Fruit fly (Drosophila melanogaster) whole organism, wandering third instar larva: Measurements from ENCODE around the gene sip3.

Experiments
- Abd-B ChIP-seq: fragments of >200 bp; optimal IDR thresholded peaks from 2 replicates; lab custom pipeline; 2017; ENCODE audit warnings: missing biosample characterization, missing genetic modification characterization
- CG32264 ChIP-seq: fragments of 200-800 bp; sonication (Bioruptor generic); optimal IDR thresholded peaks from 2 replicates; lab custom pipeline; 2016; ENCODE audit warnings: missing biosample characterization, missing genetic modification characterization
- CG9705 ChIP-seq: fragments of 200-800 bp; sonication (Bioruptor generic); optimal IDR thresholded peaks from 2 replicates; lab custom pipeline; 2018; ENCODE audit warnings: missing biosample characterization, mild to moderate bottlenecking, missing genetic modification characterization
- CrebA ChIP-seq: fragments of 200-800 bp; sonication (Bioruptor generic); optimal IDR thresholded peaks from 2 replicates; lab custom pipeline; 2016; ENCODE audit warnings: missing biosample characterization, mild to moderate bottlenecking, missing genetic modification characterization, borderline replicate concordance
- Dfd ChIP-seq: fragments of >200 bp; optimal IDR thresholded peaks from 2 replicates; lab custom pipeline; 2017; ENCODE audit warnings: missing biosample characterization, missing genetic modification characterization
- Dif ChIP-seq: fragments of 200-275, 200-300 bp; sonication (Bioruptor generic); optimal IDR thresholded peaks from 2 replicates; lab custom pipeline; 2018; ENCODE audit warnings: missing biosample characterization, missing genetic modification characterization; ENCODE audit not compliant: partially characterized antibody
- GATAd ChIP-seq: sonication (Bioruptor generic); optimal IDR thresholded peaks from 2 replicates; lab custom pipeline; 2016; ENCODE audit warnings: missing biosample characterization, missing genetic modification characterization
- HLH106 ChIP-seq: fragments of 200-800 bp; optimal IDR thresholded peaks from 3 replicates; lab custom pipeline; 2019; ENCODE audit warnings: missing biosample characterization, mild to moderate bottlenecking, missing genetic modification characterization, moderate library complexity
- Hnf4 ChIP-seq: fragments of 200-800 bp; sonication (Bioruptor generic); optimal IDR thresholded peaks from 2 replicates; lab custom pipeline; 2016; ENCODE audit warnings: missing biosample characterization, mild to moderate bottlenecking, missing genetic modification characterization
- Hr83 ChIP-seq: fragments of 200-300 bp; sonication (Bioruptor generic); optimal IDR thresholded peaks from 2 replicates; lab custom pipeline; 2016; ENCODE audit warnings: missing biosample characterization, mild to moderate bottlenecking, missing genetic modification characterization, moderate library complexity; ENCODE audit not compliant: poor library complexity, severe bottlenecking
- Jra ChIP-seq: sonication (Bioruptor generic); optimal IDR thresholded peaks from 2 replicates; lab custom pipeline; 2016; ENCODE audit warnings: missing biosample characterization, missing genetic modification characterization
- Mio ChIP-seq: sonication (Bioruptor generic); optimal IDR thresholded peaks from 2 replicates; lab custom pipeline; 2016; ENCODE audit warnings: missing biosample characterization, missing genetic modification characterization
- Myc ChIP-seq: fragments of >200 bp; optimal IDR thresholded peaks from 2 replicates; lab custom pipeline; 2017
- N ChIP-seq: fragments of >200 bp; optimal IDR thresholded peaks from 2 replicates; lab custom pipeline; 2018; ENCODE audit warnings: missing biosample characterization, missing external identifiers, missing genetic modification characterization
- OdsH ChIP-seq: fragments of 200-800 bp; sonication (Bioruptor generic); optimal IDR thresholded peaks from 2 replicates; lab custom pipeline; 2016; ENCODE audit warnings: missing biosample characterization, mild to moderate bottlenecking, missing genetic modification characterization
- Sp1 ChIP-seq: fragments of 200-800 bp; sonication (Bioruptor generic); optimal IDR thresholded peaks from 3 replicates; lab custom pipeline; 2019; ENCODE audit warnings: missing biosample characterization, mild to moderate bottlenecking, missing genetic modification characterization, moderate library complexity
- Vsx2 ChIP-seq: fragments of 200-300, 225-300 bp; sonication (Bioruptor generic); optimal IDR thresholded peaks from 2 replicates; lab custom pipeline; 2018; ENCODE audit warnings: missing biosample characterization, missing genetic modification characterization; ENCODE audit not compliant: partially characterized antibody
- br ChIP-seq: fragments of 200-800 bp; sonication (Bioruptor generic); optimal IDR thresholded peaks from 2 replicates; lab custom pipeline; 2016; ENCODE audit warnings: missing biosample characterization, missing genetic modification characterization
- brk ChIP-seq: fragments of 200-800 bp; sonication (Bioruptor generic); optimal IDR thresholded peaks from 2 replicates; lab custom pipeline; 2016; ENCODE audit warnings: missing biosample characterization, mild to moderate bottlenecking, missing genetic modification characterization
- dl ChIP-seq, 2 experiments: fragments of 175-275, 200-275 bp in 1 of 2; fragments of 200-275 bp in 1 of 2; sonication (Bioruptor generic); optimal IDR thresholded peaks; lab custom pipeline; 2018; ENCODE audit warnings: mild to moderate bottlenecking in 2 of 2, missing biosample characterization in 2 of 2, missing genetic modification characterization in 2 of 2, moderate library complexity in 2 of 2; ENCODE audit not compliant: partially characterized antibody in 2 of 2, insufficient read depth in 1 of 2
- dmrt93B ChIP-seq: fragments of 200-800 bp; sonication (Bioruptor generic); optimal IDR thresholded peaks from 2 replicates; lab custom pipeline; 2018; ENCODE audit warnings: missing biosample characterization, mild to moderate bottlenecking, missing genetic modification characterization
- ey ChIP-seq: fragments of 200-800 bp; sonication (Bioruptor generic); optimal IDR thresholded peaks from 2 replicates; lab custom pipeline; 2016; ENCODE audit warnings: missing biosample characterization, missing genetic modification characterization
- foxo ChIP-seq, 2 experiments: fragments of 200-800 bp; sonication (Bioruptor generic); optimal IDR thresholded peaks; 2 replicates in 1 of 2; 3 replicates in 1 of 2; lab custom pipeline; 2016 to 2017; ENCODE audit warnings: missing biosample characterization in 2 of 2, missing genetic modification characterization in 2 of 2
- fru ChIP-seq: fragments of 200-800 bp; sonication (Bioruptor generic); optimal IDR thresholded peaks from 3 replicates; lab custom pipeline; 2016; ENCODE audit warnings: missing biosample characterization, mild to moderate bottlenecking, missing genetic modification characterization
- jim ChIP-seq: fragments of 175-275, 200-325 bp; sonication (Bioruptor generic); optimal IDR thresholded peaks from 2 replicates; lab custom pipeline; 2016; ENCODE audit warnings: missing biosample characterization, mild to moderate bottlenecking, missing genetic modification characterization
- psq ChIP-seq: fragments of 200-800 bp; sonication (Bioruptor generic); optimal IDR thresholded peaks from 3 replicates; lab custom pipeline; 2017; ENCODE audit warnings: missing biosample characterization, mild to moderate bottlenecking, missing genetic modification characterization, moderate library complexity
- sage ChIP-seq: fragments of 200-800 bp; sonication (Bioruptor generic); optimal IDR thresholded peaks from 2 replicates; lab custom pipeline; 2016; ENCODE audit warnings: missing biosample characterization, mild to moderate bottlenecking, missing genetic modification characterization
- sv ChIP-seq: fragments of 200-800 bp; sonication (Bioruptor generic); optimal IDR thresholded peaks from 3 replicates; lab custom pipeline; 2016; ENCODE audit warnings: missing biosample characterization, missing genetic modification characterization
- tai ChIP-seq: sonication (Bioruptor generic); optimal IDR thresholded peaks from 2 replicates; lab custom pipeline; 2016; ENCODE audit warnings: missing biosample characterization, missing genetic modification characterization
- usp ChIP-seq: fragments of >200 bp; optimal IDR thresholded peaks from 2 replicates; lab custom pipeline; 2017; ENCODE audit warnings: missing biosample characterization, missing genetic modification characterization
- woc ChIP-seq: sonication (Bioruptor generic); optimal IDR thresholded peaks from 2 replicates; lab custom pipeline; 2016; ENCODE audit warnings: missing biosample characterization, mild to moderate bottlenecking, missing genetic modification characterization

sip3 gene

DNA sequence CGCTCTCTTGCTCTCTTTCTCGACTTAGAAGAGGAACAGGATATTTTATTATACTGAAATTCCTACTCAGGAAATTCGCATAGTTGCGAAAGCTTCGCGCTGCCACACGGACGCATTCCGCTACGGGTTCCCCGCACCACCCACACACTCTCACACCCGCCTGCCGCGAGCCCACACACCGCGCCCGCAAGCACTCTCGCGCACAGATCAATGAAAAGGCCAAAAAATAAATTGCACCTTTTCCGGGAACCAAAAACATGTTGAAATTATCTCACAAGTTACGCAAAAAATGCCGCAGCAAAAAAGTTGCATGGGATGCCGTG, 40.9 kb downstream of the sip3 start:
- no peak for TF ChIP-seq brk (GFP tag; lab: Kevin White, UChicago)
- no peak for TF ChIP-seq Abd-B (GFP tag; lab: Kevin White, UChicago)
- no peak for TF ChIP-seq tai (GFP tag; lab: Kevin White, UChicago)
- no peak for TF ChIP-seq sv
- TF ChIP-seq N (GFP tag; lab: Kevin White, UChicago), result no peak
- TF ChIP-seq Hr83 (GFP tag; lab: Kevin White, UChicago), result no peak
- TF ChIP-seq Myc (lab: Kevin White, UChicago), result no peak

- TF ChIP-seq GATAd (GFP tag; lab: Kevin White, UChicago) (no peak), CrebA (GFP tag; lab: Kevin White, UChicago) (no peak), woc (no peak), jim (GFP tag; lab: Kevin White, UChicago) (no peak), HLH106 (tag; lab: Kevin White, UChicago) (no peak), Abd-B (GFP tag; lab: Kevin White, UChicago) (no peak), dmrt93B (GFP tag; lab: Kevin White, UChicago) (no peak), foxo (GFP tag; optimal IDR thresholded peaks at IDR 0.05; lab: Kevin White, UChicago) (no peak), br (GFP tag; lab: Kevin White, UChicago) (no peak), Vsx2 (GFP tag; lab: Kevin White, UChicago) (no peak), sage (no peak), Hnf4 (GFP tag; lab: Kevin White, UChicago) (no peak), psq (GFP tag; lab: Kevin White, UChicago) (no peak), Dfd (GFP tag; lab: Kevin White, UChicago) (no peak), tai (GFP tag; lab: Kevin White, UChicago) (no peak), fru (GFP tag; lab: Kevin White, UChicago) (no peak)
Measured at dm6 chr3R:31822462-31822861, 50.4 kb downstream of the sip3 start.

dm6 chr3R:31824200-31824599, 52.2 kb downstream of the sip3 start:
- TF ChIP-seq CG9705 (GFP tag; lab: Kevin White, UChicago) (no peak), tai (GFP tag; lab: Kevin White, UChicago) (no peak), Sp1 (GFP tag; lab: Kevin White, UChicago) (no peak), Abd-B (GFP tag; lab: Kevin White, UChicago) (no peak), GATAd (GFP tag; lab: Kevin White, UChicago) (no peak), Hr83 (GFP tag; lab: Kevin White, UChicago) (no peak), usp (GFP tag; lab: Kevin White, UChicago) (no peak), CG32264 (GFP tag; lab: Kevin White, UChicago) (no peak), Mio (GFP tag; lab: Kevin White, UChicago) (no peak), psq (GFP tag; lab: Kevin White, UChicago) (no peak), foxo (GFP tag; optimal IDR thresholded peaks at IDR 0.05; lab: Kevin White, UChicago) (no peak), woc (no peak), ey (no peak), Dfd (GFP tag; lab: Kevin White, UChicago) (no peak), OdsH (GFP tag; lab: Kevin White, UChicago) (no peak), dl (GFP tag; optimal IDR thresholded peaks at IDR 0.05; lab: Kevin White, UChicago; ENCODE audit: insufficient read depth in 1 of 2, partially characterized antibody in 2 of 2) (no peak), Dif (GFP tag; lab: Kevin White, UChicago) (no peak), Jra (no peak)
